Worm (Caenorhabditis elegans) whole organism, L3 larva: ENCODE data around the gene catp-3.

ENCODE experiments used
- ama-1 ChIP-seq: fragments of 150-350 bp; optimal IDR thresholded peaks from 2 replicates; lab custom pipeline; 2018
- fkh-2 ChIP-seq: fragments of 150-350 bp; optimal IDR thresholded peaks from 2 replicates; lab custom pipeline; 2014; ENCODE audit warnings: missing biosample characterization, missing genetic modification reagents, missing genetic modification characterization
- nhr-12 ChIP-seq: fragments of 150-350 bp; optimal IDR thresholded peaks from 2 replicates; lab custom pipeline; 2014; ENCODE audit warnings: missing biosample characterization, missing genetic modification characterization
- nhr-28 ChIP-seq: fragments of 150-350 bp; optimal IDR thresholded peaks from 2 replicates; lab custom pipeline; 2014; ENCODE audit warnings: missing biosample characterization, missing genetic modification characterization

- TF ChIP-seq ama-1 (lab: Kevin White, UChicago) (no peak), fkh-2 (tag; lab: Kevin White, UChicago) (no peak), nhr-12 (tag; lab: Kevin White, UChicago) (no peak), nhr-28 (tag; lab: Kevin White, UChicago) (no peak)
Observed at ce11 chrV:8092385-8092784, 16.6 kb downstream of the catp-3 start, which contains the start of gene str-129.
